Fruit fly (Drosophila melanogaster) whole organism, embryonic: ENCODE measurements around the gene Plzf.

Source experiments
- Aef1 ChIP-seq: fragments of 200-800 bp; sonication (Bioruptor generic); IDR thresholded peaks from 3 replicates; pipeline ENCODE4 v1.3.6; 2022; ENCODE audit warnings: missing biosample characterization, missing genetic modification characterization
- Blimp-1 ChIP-seq: fragments of 200-800 bp; sonication (Bioruptor generic); optimal IDR thresholded peaks from 3 replicates; lab custom pipeline; 2018; ENCODE audit warnings: missing biosample characterization, missing genetic modification characterization, mild to moderate bottlenecking, moderate library complexity, missing genetic modification reagents
- BtbVII ChIP-seq: fragments of 200-800 bp; sonication (Bioruptor generic); optimal IDR thresholded peaks from 3 replicates; lab custom pipeline; 2017; ENCODE audit warnings: missing biosample characterization, mild to moderate bottlenecking, missing genetic modification characterization
- CG10462 ChIP-seq: fragments of 200-800 bp; sonication (Bioruptor generic); optimal IDR thresholded peaks from 2 replicates; lab custom pipeline; 2016; ENCODE audit warnings: missing biosample characterization, missing genetic modification characterization
- CG10959 ChIP-seq: fragments of 200-800 bp; sonication (Bioruptor generic); IDR thresholded peaks from 2 replicates; pipeline ENCODE4 v1.3.6; 2022; ENCODE audit warnings: missing biosample characterization, missing genetic modification characterization
- CG11247 ChIP-seq: fragments of 200-800 bp; sonication (Bioruptor generic); IDR thresholded peaks from 2 replicates; pipeline ENCODE4 v1.3.6; 2022; ENCODE audit warnings: missing biosample characterization, missing genetic modification characterization
- CG12236 ChIP-seq: fragments of 200-800 bp; sonication (Bioruptor generic); optimal IDR thresholded peaks from 2 replicates; lab custom pipeline; 2016; ENCODE audit warnings: missing biosample characterization, missing genetic modification characterization
- CG13424 ChIP-seq: fragments of 200-800 bp; sonication (Bioruptor generic); optimal IDR thresholded peaks from 2 replicates; lab custom pipeline; 2019; ENCODE audit warnings: missing biosample characterization, mild to moderate bottlenecking, missing genetic modification characterization, moderate library complexity
- CG13775 ChIP-seq: fragments of 200-800 bp; sonication (Bioruptor generic); optimal IDR thresholded peaks from 3 replicates; lab custom pipeline; 2017; ENCODE audit warnings: missing biosample characterization, mild to moderate bottlenecking, missing genetic modification characterization
- CG14050 ChIP-seq: fragments of 200-800 bp; sonication (Bioruptor generic); IDR thresholded peaks from 3 replicates; pipeline ENCODE4 v1.3.6; 2022; ENCODE audit warnings: missing biosample characterization, missing genetic modification characterization
- CG14710 ChIP-seq: fragments of 200-800 bp; sonication (Bioruptor generic); optimal IDR thresholded peaks from 3 replicates; lab custom pipeline; 2019; ENCODE audit warnings: missing biosample characterization, mild to moderate bottlenecking, missing genetic modification characterization, moderate library complexity
- CG15479 ChIP-seq: fragments of 200-800 bp; sonication (Bioruptor generic); optimal IDR thresholded peaks from 3 replicates; lab custom pipeline; 2019; ENCODE audit warnings: missing biosample characterization, mild to moderate bottlenecking, missing genetic modification characterization, moderate library complexity
- CG16813 ChIP-seq: fragments of 200-800 bp; sonication (Bioruptor generic); IDR thresholded peaks from 3 replicates; pipeline ENCODE4 v1.3.6; 2022; ENCODE audit warnings: missing biosample characterization, missing genetic modification characterization; ENCODE audit not compliant: partially characterized antibody
- CG18619 ChIP-seq: fragments of 200-800 bp; sonication (Bioruptor generic); optimal IDR thresholded peaks from 3 replicates; lab custom pipeline; 2017; ENCODE audit warnings: missing biosample characterization, mild to moderate bottlenecking, missing genetic modification characterization
- CG30431 ChIP-seq: fragments of 200-800 bp; sonication (Bioruptor generic); optimal IDR thresholded peaks from 2 replicates; lab custom pipeline; 2017; ENCODE audit warnings: missing biosample characterization, missing genetic modification characterization
- CG3065 ChIP-seq: fragments of 200-800 bp; sonication (Bioruptor generic); optimal IDR thresholded peaks from 2 replicates; lab custom pipeline; 2016; ENCODE audit warnings: missing biosample characterization, missing genetic modification characterization
- CG31388 ChIP-seq: fragments of 200-800 bp; sonication (Bioruptor generic); optimal IDR thresholded peaks from 2 replicates; lab custom pipeline; 2016; ENCODE audit warnings: missing biosample characterization, missing genetic modification characterization
- CG32532 ChIP-seq: fragments of 200-800 bp; sonication (Bioruptor generic); IDR thresholded peaks from 2 replicates; pipeline ENCODE4 v1.3.6; 2022; ENCODE audit warnings: missing biosample characterization, missing genetic modification characterization
- CG32767 ChIP-seq: fragments of 200-800 bp; sonication (Bioruptor generic); IDR thresholded peaks from 2 replicates; pipeline ENCODE4 v1.3.6; 2022; ENCODE audit warnings: missing biosample characterization, missing genetic modification characterization
- CG3407 ChIP-seq: fragments of 200-800 bp; sonication (Bioruptor generic); optimal IDR thresholded peaks from 2 replicates; lab custom pipeline; 2018; ENCODE audit warnings: missing biosample characterization, mild to moderate bottlenecking, missing genetic modification characterization
- CG4617 ChIP-seq: fragments of 200-800 bp; sonication (Bioruptor generic); optimal IDR thresholded peaks from 3 replicates; lab custom pipeline; 2016; ENCODE audit warnings: missing biosample characterization, missing genetic modification characterization, borderline replicate concordance
- CG5953 ChIP-seq: fragments of 200-800 bp; sonication (Bioruptor generic); IDR thresholded peaks from 2 replicates; pipeline ENCODE4 v1.3.6; 2022; ENCODE audit warnings: missing biosample characterization, missing genetic modification characterization
- CG6765 ChIP-seq: fragments of 200-800 bp; sonication (Bioruptor generic); optimal IDR thresholded peaks from 3 replicates; lab custom pipeline; 2017; ENCODE audit warnings: missing biosample characterization, mild to moderate bottlenecking, missing genetic modification characterization
- CG7745 ChIP-seq: fragments of 200-800 bp; sonication (Bioruptor generic); optimal IDR thresholded peaks from 2 replicates; lab custom pipeline; 2018; ENCODE audit warnings: missing biosample characterization, mild to moderate bottlenecking, missing genetic modification characterization, moderate library complexity
- CG7963 ChIP-seq: fragments of 200-800 bp; sonication (Bioruptor generic); IDR thresholded peaks from 3 replicates; pipeline ENCODE4 v1.3.6; 2022; ENCODE audit warnings: missing biosample characterization, missing genetic modification characterization; ENCODE audit not compliant: partially characterized antibody
- CG8944 ChIP-seq: fragments of 200-800 bp; sonication (Bioruptor generic); optimal IDR thresholded peaks from 3 replicates; lab custom pipeline; 2016; ENCODE audit warnings: missing biosample characterization, missing genetic modification characterization
- Doc2 ChIP-seq: fragments of 200-800 bp; sonication (Bioruptor generic); IDR thresholded peaks from 2 replicates; pipeline ENCODE4 v1.3.6; 2022; ENCODE audit warnings: missing biosample characterization, missing genetic modification characterization
- Drgx ChIP-seq: fragments of 200-800 bp; sonication (Bioruptor generic); IDR thresholded peaks from 2 replicates; pipeline ENCODE4 v1.3.6; 2022; ENCODE audit warnings: missing biosample characterization, missing genetic modification characterization
- Fer3 ChIP-seq: fragments of 200-800 bp; sonication (Bioruptor generic); optimal IDR thresholded peaks from 2 replicates; lab custom pipeline; 2018; ENCODE audit warnings: missing biosample characterization, mild to moderate bottlenecking, missing genetic modification characterization, moderate library complexity
- Hr3 ChIP-seq: fragments of 200-800 bp; sonication (Bioruptor generic); optimal IDR thresholded peaks from 3 replicates; lab custom pipeline; 2016; ENCODE audit warnings: missing biosample characterization, missing genetic modification characterization
- Kr ChIP-seq: fragments of 200-800 bp; sonication (Bioruptor generic); optimal IDR thresholded peaks from 2 replicates; lab custom pipeline; 2017; ENCODE audit warnings: missing biosample characterization, mild to moderate bottlenecking, missing genetic modification characterization
- Med ChIP-seq: fragments of 200-800 bp; sonication (Bioruptor generic); peaks from one replicate; lab custom pipeline; 2016; ENCODE audit warnings: missing biosample characterization, missing genetic modification characterization, mild to moderate bottlenecking, inconsistent platforms, moderate library complexity
- Ptx1 ChIP-seq: fragments of 200-800 bp; sonication (Bioruptor generic); IDR thresholded peaks from 2 replicates; pipeline ENCODE4 v1.3.6; 2022; ENCODE audit warnings: missing biosample characterization, missing genetic modification characterization
- Stat92E ChIP-seq, 3 experiments: fragments of >200 bp in 2 of 3; fragments of 200-800 bp in 1 of 3; sonication (Bioruptor generic) in 1 of 3; optimal IDR thresholded peaks; 2 replicates each; lab custom pipeline; 2017 to 2019; ENCODE audit warnings: missing biosample characterization in 3 of 3, missing genetic modification characterization in 3 of 3, mild to moderate bottlenecking in 1 of 3, moderate library complexity in 1 of 3
- YL-1 ChIP-seq: fragments of 200-800 bp; sonication (Bioruptor generic); optimal IDR thresholded peaks from 3 replicates; lab custom pipeline; 2017; ENCODE audit warnings: missing biosample characterization, mild to moderate bottlenecking, missing genetic modification characterization
- ara ChIP-seq: fragments of 200-800 bp; sonication (Bioruptor generic); IDR thresholded peaks from 2 replicates; pipeline ENCODE4 v1.3.6; 2022; ENCODE audit warnings: missing biosample characterization, missing genetic modification characterization
- ato ChIP-seq: fragments of 200-800 bp; sonication (Bioruptor generic); IDR thresholded peaks from 2 replicates; pipeline ENCODE4 v1.3.6; 2022; ENCODE audit warnings: missing biosample characterization, missing genetic modification characterization; ENCODE audit not compliant: partially characterized antibody
- bowl ChIP-seq: fragments of 200-800 bp; sonication (Bioruptor generic); IDR thresholded peaks from 2 replicates; pipeline ENCODE4 v1.3.6; 2022; ENCODE audit warnings: missing biosample characterization, missing genetic modification characterization
- croc ChIP-seq: fragments of 200-800 bp; sonication (Bioruptor generic); conservative IDR thresholded peaks from 3 replicates; pipeline ENCODE4 v1.3.6; 2022; ENCODE audit warnings: missing biosample characterization, missing genetic modification characterization
- hkb ChIP-seq, 2 experiments: fragments of 200-800 bp in 1 of 2; fragments of >200 bp in 1 of 2; sonication (Bioruptor generic) in 1 of 2; IDR thresholded peaks in 1 of 2; optimal IDR thresholded peaks in 1 of 2; 2 replicates each; pipeline versions ENCODE4 v1.3.6 to Lab custom; 2017 to 2022; ENCODE audit warnings: missing biosample characterization in 1 of 2, missing genetic modification characterization in 1 of 2
- nerfin-1 ChIP-seq: fragments of 200-800 bp; sonication (Bioruptor generic); optimal IDR thresholded peaks from 3 replicates; lab custom pipeline; 2019; ENCODE audit warnings: missing biosample characterization, mild to moderate bottlenecking, missing genetic modification characterization, moderate library complexity
- nom ChIP-seq: fragments of 200-800 bp; sonication (Bioruptor generic); optimal IDR thresholded peaks from 2 replicates; lab custom pipeline; 2017; ENCODE audit warnings: missing biosample characterization, missing genetic modification characterization, mild to moderate bottlenecking, moderate library complexity, missing genetic modification reagents
- sc ChIP-seq, 3 experiments: fragments of >200 bp in 2 of 3; fragments of 200-800 bp in 1 of 3; sonication (Bioruptor generic) in 1 of 3; optimal IDR thresholded peaks; 2 replicates in 2 of 3; 3 replicates in 1 of 3; lab custom pipeline; 2017; ENCODE audit warnings: mild to moderate bottlenecking in 1 of 3, missing biosample characterization in 1 of 3, missing genetic modification characterization in 1 of 3, missing genetic modification reagents in 1 of 3
- tll ChIP-seq, 2 experiments: fragments of 200-800 bp in 1 of 2; fragments of >200 bp in 1 of 2; sonication (Bioruptor generic) in 1 of 2; optimal IDR thresholded peaks; 2 replicates each; lab custom pipeline; 2017 to 2019; ENCODE audit warnings: missing biosample characterization in 2 of 2, missing genetic modification characterization in 2 of 2, mild to moderate bottlenecking in 1 of 2, moderate library complexity in 1 of 2
- ttk ChIP-seq: fragments of 200-800 bp; sonication (Bioruptor generic); IDR thresholded peaks from 2 replicates; pipeline ENCODE4 v2.1.2; 2022; ENCODE audit warnings: missing biosample characterization, missing genetic modification characterization
- twi ChIP-seq: fragments of 200-800 bp; optimal IDR thresholded peaks from 2 replicates; lab custom pipeline; 2019; ENCODE audit warnings: missing biosample characterization, mild to moderate bottlenecking, missing genetic modification characterization, moderate library complexity
- z ChIP-seq: fragments of 200-800 bp; sonication (Bioruptor generic); IDR thresholded peaks from 3 replicates; pipeline ENCODE4 v1.3.6; 2022; ENCODE audit warnings: missing biosample characterization, missing genetic modification characterization
- zf30C ChIP-seq: fragments of 200-800 bp; sonication (Bioruptor generic); optimal IDR thresholded peaks from 3 replicates; lab custom pipeline; 2018; ENCODE audit warnings: missing biosample characterization, mild to moderate bottlenecking, missing genetic modification characterization

Gene Plzf

DNA sequence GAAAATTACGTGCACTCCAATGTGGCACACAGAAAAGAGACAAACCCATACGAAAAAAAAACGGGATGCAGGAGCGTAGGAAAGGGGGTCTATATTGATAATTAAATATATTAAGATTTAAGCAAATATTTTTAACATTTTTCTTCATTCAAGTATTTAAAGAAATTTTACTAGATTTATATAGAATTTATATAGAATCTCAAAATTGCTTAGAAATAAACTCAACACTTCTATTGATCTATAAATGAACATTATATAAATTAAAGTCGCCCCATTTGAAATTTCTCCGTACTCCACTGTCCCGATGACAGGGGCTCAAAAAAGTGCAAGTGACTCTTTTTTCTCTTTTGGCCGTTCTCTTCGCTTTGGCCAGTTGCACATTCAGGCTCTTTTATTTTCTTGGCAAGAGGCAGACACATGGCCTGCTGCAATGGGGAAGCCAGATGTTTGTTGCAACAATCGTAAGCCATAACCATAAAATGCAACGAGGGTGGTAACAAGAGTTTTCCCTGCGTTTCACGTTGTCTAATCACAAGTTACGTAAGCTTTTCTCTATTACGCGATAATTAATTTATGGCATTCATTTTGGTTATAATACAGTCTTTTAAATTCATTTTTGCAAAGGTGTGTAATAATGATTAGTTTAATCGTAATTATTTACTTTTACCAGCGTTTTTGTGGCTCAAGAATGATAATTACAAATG lies 17.1 kb upstream of the Plzf start (continued):
- TF ChIP-seq CG3065 (GFP tag; lab: Kevin White, UChicago) (no peak), CG4617 (no peak), Drgx (GFP tag; lab: Robert Waterston, UW) (peak; percentile 94), YL-1 (GFP tag; lab: Kevin White, UChicago) (no peak), CG12236 (GFP tag; lab: Kevin White, UChicago) (no peak), CG5953 (GFP tag; lab: Robert Waterston, UW) (no peak), Stat92E (GFP tag; optimal IDR thresholded peaks at IDR 0.05; lab: Kevin White, UChicago) (no peak), ara (GFP tag; lab: Robert Waterston, UW) (no peak), CG15479 (GFP tag; lab: Kevin White, UChicago) (no peak), hkb (optimal IDR thresholded peaks at IDR 0.05; lab: Kevin White, UChicago) (no peak), hkb (GFP tag; IDR thresholded peaks at IDR 0.05; lab: Robert Waterston, UW) (no peak), CG30431 (GFP tag; lab: Kevin White, UChicago) (no peak), CG13775 (GFP tag; lab: Kevin White, UChicago) (peak; percentile 12), tll (GFP tag; optimal IDR thresholded peaks at IDR 0.05; lab: Kevin White, UChicago) (no peak), Aef1 (GFP tag; lab: Robert Waterston, UW) (no peak), CG11247 (no peak), nerfin-1 (tag; lab: Kevin White, UChicago) (peak; percentile 47), Fer3 (tag; lab: Kevin White, UChicago) (no peak), BtbVII (no peak), CG13424 (peak; percentile 44), CG32767 (GFP tag; lab: Robert Waterston, UW) (no peak), zf30C (GFP tag; lab: Kevin White, UChicago) (no peak), CG6765 (GFP tag; lab: Kevin White, UChicago) (no peak), Blimp-1 (peak; percentile 90), Med (GFP tag; lab: Kevin White, UChicago) (no peak), Hr3 (GFP tag; lab: Kevin White, UChicago) (peak; percentile 24), CG16813 (no peak), ttk (GFP tag; lab: Robert Waterston, UW) (no peak), twi (tag; lab: Kevin White, UChicago) (no peak), nom (peak; percentile 86), Ptx1 (GFP tag; lab: Robert Waterston, UW) (0 out of 2 replicates have a peak, but pooled peaks have one; percentile 5), CG3407 (GFP tag; lab: Kevin White, UChicago) (peak; percentile 6), croc (GFP tag; lab: Robert Waterston, UW) (peak; percentile 38; the same call in 1 of the 3 replicates), CG32532 (GFP tag; lab: Robert Waterston, UW) (no peak), CG7745 (tag; lab: Kevin White, UChicago) (no peak), CG14710 (peak; percentile 71), sc (optimal IDR thresholded peaks at IDR 0.05; lab: Kevin White, UChicago) (no peak), sc (GFP tag; optimal IDR thresholded peaks at IDR 0.05; lab: Kevin White, UChicago) (no peak), bowl (GFP tag; lab: Robert Waterston, UW) (no peak), CG8944 (GFP tag; lab: Kevin White, UChicago) (no peak), CG18619 (GFP tag; lab: Kevin White, UChicago) (no peak), z (GFP tag; lab: Robert Waterston, UW) (no peak), CG7963 (GFP tag; lab: Robert Waterston, UW) (no peak), Kr (GFP tag; lab: Kevin White, UChicago) (no peak), ato (GFP tag; lab: Robert Waterston, UW) (no peak), CG31388 (GFP tag; lab: Kevin White, UChicago) (no peak), CG14050 (no peak), Doc2 (GFP tag; lab: Robert Waterston, UW) (no peak), CG10959 (no peak), CG10462 (GFP tag; lab: Kevin White, UChicago) (no peak)
